Worm (Caenorhabditis elegans) whole organism, L4/young adult: ENCODE data around the gene F46F5.16.

Source experiments
- W03F9.2 ChIP-seq: fragments of 150-350 bp; optimal IDR thresholded peaks from 2 replicates; lab custom pipeline; 2014; ENCODE audit warnings: missing biosample characterization, missing genetic modification characterization
- dao-5 ChIP-seq: sonication (generic microtip); optimal IDR thresholded peaks from 2 replicates; lab custom pipeline; 2016; ENCODE audit warnings: missing genotype, missing genetic modification characterization, moderate library complexity, missing compliant biosample characterization

- TF ChIP-seq W03F9.2 (tag; lab: Kevin White, UChicago) (no peak), dao-5 (tag; lab: Kevin White, UChicago) (no peak)
These were observed 21.4 kb downstream of the F46F5.16 start, which contains the start of gene F46F5.11 for ce11 chrII:808457-808856.
